Fruit fly (Drosophila melanogaster): ENCODE results near the gene CG17570.
A peak's percentile ranks its signal among the peaks of the same experiment; 100 is the strongest.

Gene CG17570

dm6 chr2L:20310751-20311387, 46.6 kb upstream of the CG17570 start, which contains the start of gene spir (continued):
- TF ChIP-seq CG4282 (GFP tag; optimal IDR thresholded peaks at IDR 0.05) (no peak), phol (tag; optimal IDR thresholded peaks at IDR 0.05) (no peak), CG18011 (GFP tag; optimal IDR thresholded peaks at IDR 0.05) (no peak), mld (GFP tag; IDR thresholded peaks at IDR 0.05; ENCODE audit: partially characterized antibody) (no peak), CG2889 (GFP tag; IDR thresholded peaks at IDR 0.05) (no peak), Aef1 (GFP tag; IDR thresholded peaks at IDR 0.05) (no peak), chinmo (GFP tag; IDR thresholded peaks at IDR 0.05; ENCODE audit: partially characterized antibody) (0 out of 4 replicates have a peak, but pooled peaks have one; percentile 18), fru (optimal IDR thresholded peaks at IDR 0.05) (no peak), ab (GFP tag; optimal IDR thresholded peaks at IDR 0.05) (no peak), zen2 (GFP tag; IDR thresholded peaks at IDR 0.05; ENCODE audit: partially characterized antibody) (no peak), btn (GFP tag; optimal IDR thresholded peaks at IDR 0.05) (no peak), CG3838 (GFP tag; optimal IDR thresholded peaks at IDR 0.05) (no peak), nom (GFP tag; optimal IDR thresholded peaks at IDR 0.05) (peak; percentile 46), NC2β (GFP tag; optimal IDR thresholded peaks at IDR 0.05) (no peak), CG18262 (tag; optimal IDR thresholded peaks at IDR 0.05) (no peak), HmgZ (tag; optimal IDR thresholded peaks at IDR 0.05) (no peak), CG11504 (tag; optimal IDR thresholded peaks at IDR 0.05) (peak; percentile 100), CTCF (GFP tag; optimal IDR thresholded peaks at IDR 0.05) (no peak), CG10462 (GFP tag; optimal IDR thresholded peaks at IDR 0.05) (no peak), CoRest (tag; optimal IDR thresholded peaks at IDR 0.05) (no peak), dmrt11E (tag; optimal IDR thresholded peaks at IDR 0.05) (no peak), CG5953 (GFP tag; IDR thresholded peaks at IDR 0.05) (no peak), CG11695 (GFP tag; IDR thresholded peaks at IDR 0.05) (peak; percentile 30; the same call in 1 of the 3 replicates), pfk (GFP tag; optimal IDR thresholded peaks at IDR 0.05) (peak; percentile 48), Asciz (GFP tag; optimal IDR thresholded peaks at IDR 0.05) (no peak), CG1647 (GFP tag; optimal IDR thresholded peaks at IDR 0.05) (no peak), CG8478 (optimal IDR thresholded peaks at IDR 0.05) (no peak), CG14667 (GFP tag; IDR thresholded peaks at IDR 0.05) (no peak), odd (GFP tag; optimal IDR thresholded peaks at IDR 0.05) (peak; percentile 23), CG2199 (GFP tag; IDR thresholded peaks at IDR 0.05) (peak; percentile 96), CG7271 (tag; optimal IDR thresholded peaks at IDR 0.05) (no peak), Med (GFP tag) (peak; percentile 64), bbx (GFP tag; IDR thresholded peaks at IDR 0.05; ENCODE audit: partially characterized antibody) (peak; percentile 24; the same call in 1 of the 2 replicates), sqz (GFP tag; optimal IDR thresholded peaks at IDR 0.05) (peak; percentile 54), Jarid2 (GFP tag; optimal IDR thresholded peaks at IDR 0.05) (peak; percentile 95), Hsf (GFP tag; optimal IDR thresholded peaks at IDR 0.05) (no peak), CG12236 (GFP tag; optimal IDR thresholded peaks at IDR 0.05) (no peak), chm (GFP tag; IDR thresholded peaks at IDR 0.05) (peak; percentile 84), E2f2 (GFP tag; IDR thresholded peaks at IDR 0.05) (no peak), h (optimal IDR thresholded peaks at IDR 0.05) (no peak), lbe (GFP tag; optimal IDR thresholded peaks at IDR 0.05) (peak; percentile 44), bsh (GFP tag; optimal IDR thresholded peaks at IDR 0.05) (peak in 1 of 2 experiments; percentile 21), pan (optimal IDR thresholded peaks at IDR 0.05) (no peak), pan (GFP tag; optimal IDR thresholded peaks at IDR 0.05 in 1 of 2, IDR thresholded peaks at IDR 0.05 in 1 of 2) (no peak), ranshi (GFP tag; IDR thresholded peaks at IDR 0.05) (no peak), Lhr (GFP tag; optimal IDR thresholded peaks at IDR 0.05) (no peak), CG31441 (GFP tag; IDR thresholded peaks at IDR 0.05) (no peak; the same call in 1 of the 2 replicates), Adf1 (GFP tag; IDR thresholded peaks at IDR 0.05) (0 out of 2 replicates have a peak, but pooled peaks have one; percentile 7), unpg (GFP tag; optimal IDR thresholded peaks at IDR 0.05) (peak; percentile 30), CG8944 (GFP tag; optimal IDR thresholded peaks at IDR 0.05) (no peak), tio (GFP tag; optimal IDR thresholded peaks at IDR 0.05) (no peak), CG15269 (tag; optimal IDR thresholded peaks at IDR 0.05) (no peak)
